Worm (Caenorhabditis elegans): ENCODE results near the gene T08B1.4.

DNA sequence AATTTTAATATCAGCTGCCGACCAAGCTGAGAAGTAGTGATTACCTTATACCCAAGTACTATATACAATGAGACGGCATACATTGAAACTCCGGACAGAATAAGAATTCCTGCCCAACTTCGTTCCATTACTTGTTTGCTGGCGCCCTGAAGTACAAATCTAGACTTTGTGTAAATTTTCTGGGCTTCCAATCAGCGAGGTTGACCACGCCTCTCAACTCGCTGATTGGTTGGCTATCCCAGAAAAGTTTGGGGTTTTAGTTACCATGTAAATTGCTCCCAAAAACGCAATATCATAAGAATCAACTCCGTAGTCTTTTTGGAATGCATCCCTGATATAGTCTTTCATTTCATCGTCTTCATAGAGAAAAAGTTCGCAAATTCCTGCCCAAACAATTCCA, 23.8 kb upstream of the T08B1.4 start:
- TF ChIP-seq him-1 (tag; optimal IDR thresholded peaks at IDR 0.05) (no peak), W03F9.2 (tag; optimal IDR thresholded peaks at IDR 0.05) (no peak), dao-5 (tag; optimal IDR thresholded peaks at IDR 0.05) (no peak)
